Worm (Caenorhabditis elegans) whole organism, young adult: ENCODE measurements around the gene K08E5.5.

ENCODE experiments used
- B0035.1 ChIP-seq: sonication (generic microtip); optimal IDR thresholded peaks from 2 replicates; lab custom pipeline; 2016; ENCODE audit warnings: missing genetic modification characterization, mild to moderate bottlenecking, missing compliant biosample characterization, missing genotype, missing genetic modification reagents
- B0336.3 ChIP-seq: fragments of 200-800 bp; sonication (Bioruptor generic); IDR thresholded peaks from 2 replicates; pipeline ENCODE4 v1.3.6; 2022; ENCODE audit warnings: missing genetic modification characterization, missing compliant biosample characterization
- F49E8.2 ChIP-seq: sonication (generic microtip); optimal IDR thresholded peaks from 3 replicates; lab custom pipeline; 2017; ENCODE audit warnings: missing genetic modification characterization, mild to moderate bottlenecking, missing compliant biosample characterization, antibody characterized with exemption, moderate library complexity; ENCODE audit not compliant: insufficient read depth
- F55B11.4 ChIP-seq: sonication (generic microtip); optimal IDR thresholded peaks from 2 replicates; lab custom pipeline; 2016; ENCODE audit warnings: missing compliant biosample characterization, missing genetic modification characterization, borderline replicate concordance; ENCODE audit not compliant: insufficient read depth
- F57A8.1 ChIP-seq: fragments of 200-800 bp; sonication (Bioruptor generic); optimal IDR thresholded peaks from 2 replicates; lab custom pipeline; 2018; ENCODE audit warnings: mild to moderate bottlenecking, missing genetic modification characterization, moderate library complexity, missing compliant biosample characterization
- F57C9.4 ChIP-seq: sonication (generic microtip); optimal IDR thresholded peaks from 2 replicates; lab custom pipeline; 2017; ENCODE audit warnings: mild to moderate bottlenecking, missing genetic modification characterization, missing compliant biosample characterization
- K12H6.12 ChIP-seq: fragments of 200-800 bp; sonication (Bioruptor generic); optimal IDR thresholded peaks from 2 replicates; lab custom pipeline; 2018; ENCODE audit warnings: mild to moderate bottlenecking, missing genetic modification characterization, missing compliant biosample characterization
- Y53F4B.3 ChIP-seq: fragments of 200-800 bp; sonication (Bioruptor generic); IDR thresholded peaks from 2 replicates; pipeline ENCODE4 v1.3.6; 2022; ENCODE audit warnings: missing genetic modification reagents, missing genetic modification characterization, missing compliant biosample characterization
- Y56A3A.18 ChIP-seq: fragments of 200-800 bp; sonication (Bioruptor generic); IDR thresholded peaks from 2 replicates; pipeline ENCODE4 v1.3.6; 2022; ENCODE audit warnings: missing genetic modification reagents, missing genetic modification characterization, missing compliant biosample characterization
- Y95B8A.8 ChIP-seq: fragments of 200-800 bp; sonication (Bioruptor generic); IDR thresholded peaks from 2 replicates; pipeline ENCODE4 v1.3.6; 2022; ENCODE audit warnings: missing genetic modification reagents, missing genetic modification characterization, missing compliant biosample characterization
- ama-1 ChIP-seq, 3 experiments: fragments of 150-350 bp in 1 of 3; sonication (generic microtip) in 2 of 3; optimal IDR thresholded peaks; 2 replicates each; lab custom pipeline; 2014 to 2018; ENCODE audit warnings: missing biosample characterization in 2 of 3, missing genetic modification characterization in 2 of 3, missing genetic modification reagents in 2 of 3
- aptf-3 ChIP-seq: fragments of 200-800 bp; sonication (Bioruptor generic); IDR thresholded peaks from 2 replicates; pipeline ENCODE4 v1.3.6; 2022; ENCODE audit warnings: missing genetic modification characterization, missing compliant biosample characterization
- attf-5 ChIP-seq: fragments of 200-800 bp; sonication (Bioruptor generic); optimal IDR thresholded peaks from 2 replicates; lab custom pipeline; 2018; ENCODE audit warnings: mild to moderate bottlenecking, missing genetic modification characterization, missing compliant biosample characterization
- cebp-1 ChIP-seq, 2 experiments: fragments of 200-800 bp in 1 of 2; sonication (Bioruptor generic) in 1 of 2; sonication (generic microtip) in 1 of 2; IDR thresholded peaks in 1 of 2; optimal IDR thresholded peaks in 1 of 2; 2 replicates each; pipeline versions ENCODE4 v1.3.6 to Lab custom; 2017 to 2022; ENCODE audit warnings: missing compliant biosample characterization in 2 of 2, missing genetic modification characterization in 2 of 2, mild to moderate bottlenecking in 1 of 2, missing genetic modification reagents in 1 of 2, moderate library complexity in 1 of 2
- ceh-79 ChIP-seq: sonication (generic microtip); optimal IDR thresholded peaks from 2 replicates; lab custom pipeline; 2017; ENCODE audit warnings: mild to moderate bottlenecking, missing genetic modification characterization, missing compliant biosample characterization
- ceh-91 ChIP-seq: fragments of 200-800 bp; sonication (Bioruptor generic); IDR thresholded peaks from 2 replicates; pipeline ENCODE4 v1.3.6; 2022; ENCODE audit warnings: missing genetic modification reagents, missing genetic modification characterization, missing compliant biosample characterization
- egl-44 ChIP-seq: fragments of 200-800 bp; sonication (Bioruptor generic); IDR thresholded peaks from 2 replicates; pipeline ENCODE4 v1.3.6; 2022; ENCODE audit warnings: missing genetic modification reagents, missing genetic modification characterization, missing compliant biosample characterization
- egrh-3 ChIP-seq: fragments of 200-800 bp; sonication (Bioruptor generic); IDR thresholded peaks from 2 replicates; pipeline ENCODE4 v1.3.6; 2022; ENCODE audit warnings: missing genetic modification reagents, missing genetic modification characterization, missing compliant biosample characterization
- ekl-4 ChIP-seq: fragments of 200-800 bp; sonication (Bioruptor generic); IDR thresholded peaks from 2 replicates; pipeline ENCODE4 v1.3.6; 2022; ENCODE audit warnings: missing genetic modification reagents, missing genetic modification characterization, missing compliant biosample characterization
- ets-4 ChIP-seq: fragments of 200-800 bp; sonication (Bioruptor generic); optimal IDR thresholded peaks from 2 replicates; lab custom pipeline; 2018; ENCODE audit warnings: mild to moderate bottlenecking, missing genetic modification characterization, missing compliant biosample characterization
- hlh-12 ChIP-seq: sonication (generic microtip); optimal IDR thresholded peaks from 2 replicates; lab custom pipeline; 2016; ENCODE audit warnings: missing genetic modification characterization, missing compliant biosample characterization
- hmg-1.2 ChIP-seq: fragments of 200-800 bp; sonication (Bioruptor generic); IDR thresholded peaks from 2 replicates; pipeline ENCODE4 v1.3.6; 2022; ENCODE audit warnings: missing genetic modification reagents, missing genetic modification characterization, missing compliant biosample characterization
- hrde-1 ChIP-seq: sonication (generic microtip); optimal IDR thresholded peaks from 2 replicates; lab custom pipeline; 2016; ENCODE audit warnings: missing genetic modification characterization, mild to moderate bottlenecking, missing compliant biosample characterization, moderate library complexity, missing genotype, missing genetic modification reagents, borderline replicate concordance
- lin-40 ChIP-seq: sonication (generic microtip); optimal IDR thresholded peaks from 2 replicates; lab custom pipeline; 2016; ENCODE audit warnings: missing genetic modification characterization, mild to moderate bottlenecking, missing compliant biosample characterization, missing genotype, missing genetic modification reagents
- madf-6 ChIP-seq: fragments of 200-800 bp; sonication (Bioruptor generic); IDR thresholded peaks from 2 replicates; pipeline ENCODE4 v1.3.6; 2022; ENCODE audit warnings: missing genetic modification reagents, missing genetic modification characterization, missing compliant biosample characterization
- mcd-1 ChIP-seq: fragments of 200-800 bp; sonication (Bioruptor generic); IDR thresholded peaks from 2 replicates; pipeline ENCODE4 v1.3.6; 2022; ENCODE audit warnings: missing genetic modification reagents, missing genetic modification characterization, missing compliant biosample characterization
- mel-28 ChIP-seq: sonication (generic microtip); optimal IDR thresholded peaks from 2 replicates; lab custom pipeline; 2016; ENCODE audit warnings: borderline replicate concordance, mild to moderate bottlenecking, missing genetic modification characterization, missing compliant biosample characterization
- nfya-1 ChIP-seq: sonication (generic microtip); optimal IDR thresholded peaks from 2 replicates; lab custom pipeline; 2017; ENCODE audit warnings: antibody characterized with exemption, missing compliant biosample characterization, missing genetic modification characterization, borderline replicate concordance; ENCODE audit not compliant: insufficient read depth
- nfyb-1 ChIP-seq: fragments of 200-800 bp; sonication (Bioruptor generic); IDR thresholded peaks from 2 replicates; pipeline ENCODE4 v1.3.6; 2022; ENCODE audit warnings: missing genetic modification reagents, missing genetic modification characterization, missing compliant biosample characterization
- nhr-120 ChIP-seq: fragments of 200-800 bp; sonication (Bioruptor generic); IDR thresholded peaks from 2 replicates; pipeline ENCODE4 v1.3.6; 2022; ENCODE audit warnings: missing genetic modification characterization, missing compliant biosample characterization
- pbrm-1 ChIP-seq: fragments of 200-800 bp; sonication (Bioruptor generic); IDR thresholded peaks from 2 replicates; pipeline ENCODE4 v1.3.6; 2022; ENCODE audit warnings: missing genetic modification reagents, missing genetic modification characterization, missing compliant biosample characterization
- pha-4 ChIP-seq: fragments of 150-350 bp; sonication (generic microtip); optimal IDR thresholded peaks from 2 replicates; lab custom pipeline; 2014; ENCODE audit warnings: missing biosample characterization, missing genetic modification reagents, missing genetic modification characterization
- rcor-1 ChIP-seq: fragments of 200-800 bp; sonication (Bioruptor generic); IDR thresholded peaks from 2 replicates; pipeline ENCODE4 v1.3.6; 2022; ENCODE audit warnings: missing genetic modification reagents, missing genetic modification characterization, missing compliant biosample characterization
- rpc-1 ChIP-seq, 2 experiments: fragments of 150-350 bp in 1 of 2; sonication (generic microtip) in 1 of 2; optimal IDR thresholded peaks; 2 replicates each; lab custom pipeline; 2014 to 2018; ENCODE audit warnings: missing biosample characterization in 1 of 2, missing genetic modification characterization in 1 of 2, missing genetic modification reagents in 1 of 2, missing genotype in 1 of 2
- sea-2 ChIP-seq: fragments of 200-800 bp; sonication (Bioruptor generic); IDR thresholded peaks from 2 replicates; pipeline ENCODE4 v1.3.6; 2022; ENCODE audit warnings: missing genetic modification characterization, missing compliant biosample characterization
- somi-1 ChIP-seq: fragments of 200-800 bp; sonication (Bioruptor generic); optimal IDR thresholded peaks from 2 replicates; lab custom pipeline; 2018; ENCODE audit warnings: mild to moderate bottlenecking, missing genetic modification characterization, missing compliant biosample characterization
- sptf-2 ChIP-seq: fragments of 200-800 bp; sonication (Bioruptor generic); optimal IDR thresholded peaks from 2 replicates; lab custom pipeline; 2018; ENCODE audit warnings: mild to moderate bottlenecking, missing genetic modification characterization, missing compliant biosample characterization
- unc-62 ChIP-seq: fragments of 150-350 bp; optimal IDR thresholded peaks from 2 replicates; lab custom pipeline; 2014; ENCODE audit warnings: missing biosample characterization, missing genetic modification reagents, missing genetic modification characterization
- zfh-2 ChIP-seq: fragments of 200-800 bp; sonication (Bioruptor generic); conservative IDR thresholded peaks from 2 replicates; pipeline ENCODE4 v1.3.6; 2022; ENCODE audit warnings: missing genetic modification reagents, missing genetic modification characterization, missing compliant biosample characterization
- ztf-18 ChIP-seq: sonication (generic microtip); optimal IDR thresholded peaks from 2 replicates; lab custom pipeline; 2016; ENCODE audit warnings: missing genotype, mild to moderate bottlenecking, missing genetic modification characterization, missing compliant biosample characterization
- ztf-22 ChIP-seq: fragments of 200-800 bp; sonication (Bioruptor generic); optimal IDR thresholded peaks from 2 replicates; lab custom pipeline; 2018; ENCODE audit warnings: mild to moderate bottlenecking, missing genetic modification characterization, moderate library complexity, missing compliant biosample characterization

K08E5.5 gene

DNA sequence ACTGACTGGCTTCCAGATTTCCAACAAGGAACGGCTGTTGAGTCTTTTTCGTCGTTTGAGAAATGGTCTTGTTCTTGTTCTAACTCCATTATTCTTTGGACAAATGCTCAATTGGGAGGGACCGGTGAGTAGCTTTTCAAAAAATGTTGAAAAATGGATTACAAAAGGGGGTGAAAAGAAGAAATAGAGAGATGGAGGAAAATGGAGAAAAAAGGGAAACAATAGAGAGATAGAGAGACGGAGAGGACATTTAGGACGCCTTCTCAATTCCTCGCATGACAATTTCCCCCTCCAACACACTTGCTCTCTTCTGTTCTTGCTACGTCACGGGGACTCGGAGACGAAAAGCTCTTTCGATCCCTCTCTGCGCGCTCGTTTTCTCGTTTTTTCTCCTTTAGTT, 7.3 kb downstream of the K08E5.5 start (continued):
- TF ChIP-seq hrde-1 = no peak
- TF ChIP-seq F57A8.1 (GFP tag; lab: Kevin White, UChicago) = no peak
- no peak; the same call in 1 of the 2 replicates for TF ChIP-seq mcd-1 (GFP tag; lab: Robert Waterston, UW)
- no peak for TF ChIP-seq sptf-2 (GFP tag; lab: Kevin White, UChicago)

DNA sequence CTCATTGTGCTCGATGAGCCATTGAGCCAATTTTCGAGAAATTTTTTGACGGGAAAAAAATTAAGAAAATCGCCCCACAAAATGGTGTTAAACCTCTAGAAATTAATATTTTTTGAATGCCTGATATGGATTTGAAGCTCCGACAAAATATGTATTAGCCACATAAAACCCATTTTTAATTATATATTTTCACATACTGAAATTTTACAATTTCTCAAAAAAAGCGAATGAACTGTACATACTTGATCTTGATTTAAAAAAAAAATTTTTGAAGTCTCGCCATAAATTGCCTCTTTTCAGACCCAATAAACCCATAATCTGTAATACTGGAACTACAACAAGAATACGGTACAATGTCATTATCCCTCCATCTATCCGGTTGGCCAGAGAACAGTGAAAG, 7.8 kb downstream of the K08E5.5 start, which contains the start of gene nac-3:
Gene nac-3 (plus strand): TSS at position 301 of the 400 bp plus-strand sequence.
- no peak for TF ChIP-seq pbrm-1 (GFP tag; lab: Robert Waterston, UW)
- no peak for TF ChIP-seq madf-6 (GFP tag; lab: Robert Waterston, UW)
- TF ChIP-seq nhr-120 (GFP tag; lab: Robert Waterston, UW) = no peak
- TF ChIP-seq mel-28 = no peak
- TF ChIP-seq ceh-91 (GFP tag; lab: Robert Waterston, UW) = no peak
- TF ChIP-seq Y95B8A.8 (GFP tag; lab: Robert Waterston, UW) = no peak
- TF ChIP-seq sea-2 (GFP tag; lab: Robert Waterston, UW) = no peak
- TF ChIP-seq rpc-1 (optimal IDR thresholded peaks at IDR 0.05; lab: Kevin White, UChicago) = no peak
- TF ChIP-seq rpc-1 (tag; optimal IDR thresholded peaks at IDR 0.05; lab: Kevin White, UChicago) = no peak
- no peak for TF ChIP-seq egrh-3 (GFP tag; lab: Robert Waterston, UW)
- no peak for TF ChIP-seq ztf-18 (tag; lab: Kevin White, UChicago)
- no peak for TF ChIP-seq F55B11.4
- no peak for TF ChIP-seq ekl-4 (GFP tag; lab: Robert Waterston, UW)

DNA sequence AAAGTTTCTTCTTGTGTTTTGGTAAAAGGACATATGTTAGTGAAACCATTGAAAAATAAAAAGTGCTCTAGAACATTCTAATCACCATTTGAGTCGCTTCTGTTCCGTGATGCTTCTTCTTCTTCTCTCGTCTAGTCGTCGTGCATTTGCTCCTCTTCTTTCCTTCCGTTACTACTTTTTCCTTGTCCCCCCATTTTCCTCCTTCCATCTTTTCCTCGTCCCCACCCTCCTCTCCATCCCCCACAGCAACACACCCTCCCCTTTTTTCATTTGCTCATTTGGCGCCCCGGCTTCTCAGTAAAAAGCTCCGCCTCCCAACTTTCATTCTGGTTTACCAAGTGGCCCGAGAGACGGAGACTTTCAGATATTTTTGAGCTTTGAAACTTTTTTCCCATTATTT, 8.6 kb downstream of the K08E5.5 start:
- TF ChIP-seq nfyb-1 (GFP tag; lab: Robert Waterston, UW) (0 out of 2 replicates have a peak, but pooled peaks have one; percentile 23), mcd-1 (GFP tag; lab: Robert Waterston, UW) (0 out of 2 replicates have a peak, but pooled peaks have one; percentile 14), K12H6.12 (tag; lab: Kevin White, UChicago) (peak; percentile 72), cebp-1 (GFP tag; IDR thresholded peaks at IDR 0.05; lab: Robert Waterston, UW) (no peak), cebp-1 (tag; optimal IDR thresholded peaks at IDR 0.05; lab: Kevin White, UChicago) (peak; percentile 38), hlh-12 (tag; lab: Kevin White, UChicago) (no peak), attf-5 (GFP tag; lab: Kevin White, UChicago) (peak; percentile 14), ztf-22 (GFP tag; lab: Kevin White, UChicago) (peak; percentile 25), zfh-2 (peak; percentile 88), rcor-1 (GFP tag; lab: Robert Waterston, UW) (no peak)

DNA sequence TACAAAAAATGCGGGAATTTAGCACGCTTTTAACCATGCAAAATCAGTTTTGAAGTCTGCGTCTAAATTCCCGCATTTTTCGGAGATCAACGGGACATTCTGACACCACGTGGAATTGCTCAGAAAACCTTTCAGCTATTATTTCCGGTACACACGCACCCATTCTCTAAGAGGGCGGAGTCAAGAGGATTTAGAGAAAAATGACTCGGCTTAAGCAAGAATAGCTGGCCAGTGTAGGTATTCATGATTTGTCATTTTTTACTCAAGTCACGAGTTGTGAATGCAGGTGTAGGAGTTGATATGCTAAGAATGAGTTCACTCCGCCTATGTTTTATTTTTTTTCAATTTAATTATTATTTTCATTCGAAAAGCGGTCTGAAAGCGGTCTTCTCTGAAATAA, 9.6 kb downstream of the K08E5.5 start:
- TF ChIP-seq egl-44 (no peak), unc-62 (GFP tag; lab: Kevin White, UChicago) (no peak), nfya-1 (no peak), B0336.3 (GFP tag; lab: Robert Waterston, UW) (no peak), hmg-1.2 (GFP tag; lab: Robert Waterston, UW) (no peak), ama-1 (optimal IDR thresholded peaks at IDR 0.05; lab: Kevin White, UChicago) (no peak), ama-1 (GFP tag; optimal IDR thresholded peaks at IDR 0.05; lab: Kevin White, UChicago) (no peak)

DNA sequence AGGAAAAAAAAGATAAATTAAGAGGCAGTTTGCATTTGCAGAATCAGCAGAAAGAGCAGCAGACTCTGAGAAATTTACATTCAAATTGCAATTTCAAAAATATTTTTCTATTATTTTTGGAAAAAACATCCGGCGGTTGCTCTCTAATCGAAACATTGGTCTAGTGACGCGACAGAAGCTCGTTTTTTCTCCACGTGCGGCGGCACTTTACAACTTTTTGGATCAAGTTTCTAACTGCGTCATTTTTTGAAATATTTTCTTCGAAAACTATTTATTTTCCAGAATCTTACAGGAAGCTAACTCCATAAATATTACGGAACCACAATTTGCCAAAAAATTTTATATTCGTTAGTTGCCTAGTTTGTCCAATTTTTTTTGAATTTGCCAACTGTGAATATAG, 10.4 kb downstream of the K08E5.5 start:
- TF ChIP-seq hrde-1 (no peak), egl-44 (no peak), B0035.1 (tag; lab: Kevin White, UChicago) (no peak), F49E8.2 (tag; lab: Kevin White, UChicago) (no peak), ets-4 (GFP tag; lab: Kevin White, UChicago) (no peak), ceh-79 (no peak), Y53F4B.3 (GFP tag; lab: Robert Waterston, UW) (no peak), mel-28 (no peak), lin-40 (no peak), mcd-1 (GFP tag; lab: Robert Waterston, UW) (no peak), somi-1 (no peak), aptf-3 (GFP tag; lab: Robert Waterston, UW) (no peak), Y56A3A.18 (GFP tag; lab: Robert Waterston, UW) (no peak), zfh-2 (no peak), pha-4 (no peak), F57C9.4 (no peak)
